Worm (Caenorhabditis elegans) whole organism, midembryonic: ENCODE measurements around the gene F22B5.10.

Source experiments
- T22C8.4 ChIP-seq: fragments of 200-800 bp; sonication (Bioruptor generic); IDR thresholded peaks from 2 replicates; pipeline ENCODE4 v1.3.6; 2022; ENCODE audit warnings: missing genetic modification characterization, missing compliant biosample characterization
- cog-1 ChIP-seq: sonication (generic microtip); optimal IDR thresholded peaks from 2 replicates; lab custom pipeline; 2016; ENCODE audit warnings: missing genetic modification characterization, missing compliant biosample characterization
- flt-1 ChIP-seq: fragments of 200-800 bp; sonication (Bioruptor generic); IDR thresholded peaks from 2 replicates; pipeline ENCODE4 v1.3.6; 2022; ENCODE audit warnings: missing genetic modification characterization, missing compliant biosample characterization
- klf-2 ChIP-seq: fragments of 200-800 bp; sonication (Bioruptor generic); conservative IDR thresholded peaks from 2 replicates; pipeline ENCODE4 v1.3.6; 2022; ENCODE audit warnings: missing genetic modification reagents, missing genetic modification characterization, missing compliant biosample characterization
- med-1 ChIP-seq: sonication (generic microtip); optimal IDR thresholded peaks from 2 replicates; lab custom pipeline; 2017; ENCODE audit warnings: missing genetic modification characterization, mild to moderate bottlenecking, missing compliant biosample characterization, antibody characterized with exemption, missing genetic modification reagents; ENCODE audit not compliant: insufficient read depth
- ref-1 ChIP-seq: fragments of 200-800 bp; sonication (Bioruptor generic); conservative IDR thresholded peaks from 2 replicates; pipeline ENCODE4 v1.3.6; 2022; ENCODE audit warnings: missing genetic modification reagents, missing genetic modification characterization, missing compliant biosample characterization
- tab-1 ChIP-seq: fragments of 200-800 bp; sonication (Bioruptor generic); IDR thresholded peaks from 2 replicates; pipeline ENCODE4 v1.3.6; 2022; ENCODE audit warnings: missing genetic modification characterization, missing compliant biosample characterization
- ztf-23 ChIP-seq: fragments of 200-800 bp; sonication (Bioruptor generic); IDR thresholded peaks from 2 replicates; pipeline ENCODE4 v1.3.6; 2022; ENCODE audit warnings: missing genetic modification reagents, missing genetic modification characterization, missing compliant biosample characterization
- ztf-29 ChIP-seq: fragments of 200-800 bp; sonication (Bioruptor generic); IDR thresholded peaks from 2 replicates; pipeline ENCODE4 v1.3.6; 2022; ENCODE audit warnings: missing genetic modification reagents, missing genetic modification characterization, missing compliant biosample characterization

F22B5.10 gene

DNA sequence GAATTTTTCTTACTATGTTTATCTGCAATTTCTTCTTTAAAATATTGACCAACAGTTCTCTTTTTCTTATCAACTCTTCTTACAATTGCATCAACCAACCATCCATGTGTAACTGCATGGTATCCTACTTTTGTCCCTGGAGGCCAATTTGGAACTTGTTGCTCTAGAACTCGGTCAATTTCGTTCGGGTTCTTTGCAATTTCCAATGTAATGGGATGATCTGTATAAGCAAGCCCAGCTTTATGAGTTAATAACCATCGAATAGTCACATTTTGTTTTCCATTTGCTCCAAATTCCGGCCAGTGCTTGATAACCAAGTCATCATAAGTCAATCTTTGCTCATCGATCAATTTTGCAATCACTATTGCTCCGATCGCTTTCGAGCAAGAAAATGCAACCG is 12.4 kb downstream of the F22B5.10 start:
- no peak for TF ChIP-seq ref-1 (GFP tag; lab: Robert Waterston, UW)
- TF ChIP-seq T22C8.4 = no peak
- TF ChIP-seq cog-1 (tag; lab: Kevin White, UChicago) = no peak
- TF ChIP-seq ztf-23 (GFP tag; lab: Robert Waterston, UW) = no peak
- no peak for TF ChIP-seq klf-2 (GFP tag; lab: Robert Waterston, UW)
- no peak for TF ChIP-seq med-1 (GFP tag; lab: Kevin White, UChicago)
- no peak for TF ChIP-seq flt-1 (GFP tag; lab: Robert Waterston, UW)

DNA sequence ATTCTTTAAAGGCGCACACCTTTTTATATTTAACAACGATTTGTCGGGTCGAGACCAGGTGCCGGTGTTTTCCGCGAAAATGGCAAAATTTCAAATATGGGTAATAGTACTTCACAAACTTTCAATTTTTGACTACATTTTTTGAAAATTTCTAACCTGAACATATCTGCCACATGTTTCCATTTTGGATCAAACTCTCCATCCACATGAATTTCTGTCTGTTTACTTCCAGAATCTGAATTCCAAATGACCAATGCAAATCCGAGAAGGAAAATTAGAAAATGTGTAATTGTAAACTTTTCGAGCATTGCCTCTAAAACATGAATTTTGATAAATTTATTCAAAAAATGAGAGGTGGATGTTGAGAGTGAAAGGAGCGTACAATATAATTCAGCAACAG is 13.2 kb downstream of the F22B5.10 start, which contains the start of gene lact-4:
lact-4 (minus strand) TSS at position 313 of the 400 bp plus-strand sequence.
- TF ChIP-seq flt-1 (GFP tag; lab: Robert Waterston, UW) = no peak
- TF ChIP-seq ref-1 (GFP tag; lab: Robert Waterston, UW) = no peak
- no peak for TF ChIP-seq ztf-23 (GFP tag; lab: Robert Waterston, UW)

- TF ChIP-seq klf-2 (GFP tag; lab: Robert Waterston, UW) (no peak), T22C8.4 (no peak), ztf-29 (no peak), ztf-23 (GFP tag; lab: Robert Waterston, UW) (no peak), med-1 (GFP tag; lab: Kevin White, UChicago) (no peak), ref-1 (GFP tag; lab: Robert Waterston, UW) (no peak), tab-1 (no peak), cog-1 (tag; lab: Kevin White, UChicago) (no peak), flt-1 (GFP tag; lab: Robert Waterston, UW) (no peak)
Measured at ce11 chrII:8481033-8481708, 14.2 kb downstream of the F22B5.10 start.

DNA sequence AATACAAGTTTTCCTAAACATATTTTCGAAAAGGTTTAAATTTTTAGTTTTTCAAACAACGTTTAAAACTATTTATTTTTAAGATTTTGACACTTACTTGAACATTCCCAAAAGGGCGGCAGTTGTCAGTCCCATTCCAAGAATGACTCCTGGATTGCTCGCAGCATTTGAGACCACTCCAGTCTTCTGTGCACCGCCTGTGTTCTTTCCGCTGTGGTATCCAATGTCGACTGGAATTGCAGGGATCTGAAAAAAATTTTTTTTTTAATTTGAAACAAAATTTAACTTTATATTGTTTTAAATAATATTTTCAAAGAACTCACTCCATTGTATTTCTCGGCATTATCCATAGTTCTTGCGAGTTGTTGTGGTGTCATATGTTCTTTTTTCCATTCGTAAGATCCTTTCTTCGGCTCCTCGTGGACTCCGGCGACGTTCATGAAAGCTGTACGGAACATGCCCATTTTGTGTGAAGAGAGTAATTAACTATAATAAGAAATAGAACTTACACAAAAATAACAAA is 14.8 kb downstream of the F22B5.10 start, which contains the start of gene M05D6.5:
M05D6.5 (minus strand) TSS at position 473 of the 523 bp plus-strand sequence.
- TF ChIP-seq T22C8.4 (no peak), ztf-29 (no peak), med-1 (GFP tag; lab: Kevin White, UChicago) (no peak), klf-2 (GFP tag; lab: Robert Waterston, UW) (no peak), ztf-23 (GFP tag; lab: Robert Waterston, UW) (no peak), cog-1 (tag; lab: Kevin White, UChicago) (no peak), tab-1 (no peak), ref-1 (GFP tag; lab: Robert Waterston, UW) (no peak), flt-1 (GFP tag; lab: Robert Waterston, UW) (no peak)

- TF ChIP-seq klf-2 (GFP tag; lab: Robert Waterston, UW) = no peak
- no peak for TF ChIP-seq ztf-29
- no peak for TF ChIP-seq med-1 (GFP tag; lab: Kevin White, UChicago)
- no peak for TF ChIP-seq tab-1
- no peak for TF ChIP-seq T22C8.4
- TF ChIP-seq ref-1 (GFP tag; lab: Robert Waterston, UW) = no peak
- no peak for TF ChIP-seq cog-1 (tag; lab: Kevin White, UChicago)
- no peak for TF ChIP-seq flt-1 (GFP tag; lab: Robert Waterston, UW)
- TF ChIP-seq ztf-23 (GFP tag; lab: Robert Waterston, UW) = no peak
Measured at ce11 chrII:8483124-8483792, 16.3 kb downstream of the F22B5.10 start.

DNA sequence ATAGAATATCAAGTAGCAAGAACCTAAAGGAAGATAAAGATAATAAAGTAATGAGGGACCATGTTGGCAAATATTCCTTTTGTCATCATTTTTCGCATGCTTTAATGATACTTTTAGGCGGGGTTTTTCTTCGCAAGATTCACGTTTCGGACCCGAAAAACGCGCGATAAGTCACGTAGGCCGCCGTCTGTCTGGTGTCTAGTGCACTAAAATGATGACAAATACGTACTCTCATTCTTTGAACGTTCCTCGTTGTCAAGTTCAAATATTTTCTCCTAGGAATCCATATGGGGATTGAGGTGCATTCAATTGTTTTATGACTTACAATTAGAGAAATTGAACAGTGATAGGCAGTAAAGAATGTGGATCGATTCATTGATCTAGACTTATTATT is 16.8 kb downstream of the F22B5.10 start, which contains the start of gene taap-1:
taap-1 (minus strand) TSS at position 79 of the 394 bp plus-strand sequence.
- no peak for TF ChIP-seq flt-1 (GFP tag; lab: Robert Waterston, UW)
- TF ChIP-seq klf-2 (GFP tag; lab: Robert Waterston, UW) = no peak

- no peak for TF ChIP-seq ztf-29
- TF ChIP-seq klf-2 (GFP tag; lab: Robert Waterston, UW) = no peak
- TF ChIP-seq ref-1 (GFP tag; lab: Robert Waterston, UW) = no peak
- TF ChIP-seq cog-1 (tag; lab: Kevin White, UChicago) = no peak
- TF ChIP-seq T22C8.4 = no peak
- no peak for TF ChIP-seq ztf-23 (GFP tag; lab: Robert Waterston, UW)
- TF ChIP-seq flt-1 (GFP tag; lab: Robert Waterston, UW) = no peak
- no peak for TF ChIP-seq tab-1
- no peak for TF ChIP-seq med-1 (GFP tag; lab: Kevin White, UChicago)
Measured at ce11 chrII:8484546-8484945, 17.6 kb downstream of the F22B5.10 start.

ce11 chrII:8485603-8486002 is 18.6 kb downstream of the F22B5.10 start, which contains the start of gene gbh-2:
Gene gbh-2 (plus strand): TSS chrII:8485879.
- TF ChIP-seq flt-1 (GFP tag; lab: Robert Waterston, UW) (no peak), ztf-23 (GFP tag; lab: Robert Waterston, UW) (no peak), klf-2 (GFP tag; lab: Robert Waterston, UW) (no peak), ztf-29 (no peak), cog-1 (tag; lab: Kevin White, UChicago) (no peak), T22C8.4 (no peak), tab-1 (no peak), med-1 (GFP tag; lab: Kevin White, UChicago) (no peak), ref-1 (GFP tag; lab: Robert Waterston, UW) (no peak)

DNA sequence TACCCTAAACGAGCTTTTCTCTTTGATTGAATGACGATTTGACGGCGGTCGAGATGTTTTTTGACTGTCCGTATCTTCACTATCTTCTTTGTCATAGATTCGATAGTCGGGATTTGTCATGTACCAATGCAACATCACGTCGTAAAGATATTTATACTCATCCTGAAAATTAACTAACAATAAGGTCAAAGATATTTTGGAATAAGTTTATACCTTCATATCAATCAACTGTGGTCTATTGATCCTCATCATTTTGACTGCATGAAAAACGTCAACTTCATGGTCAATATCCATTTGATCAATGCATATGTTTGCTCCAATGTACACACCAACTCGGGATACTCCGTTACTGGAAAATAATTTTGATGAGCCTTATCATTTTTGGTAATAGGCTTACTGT is 21.1 kb downstream of the F22B5.10 start:
- TF ChIP-seq tab-1 (no peak), cog-1 (tag; lab: Kevin White, UChicago) (no peak), ztf-29 (no peak), med-1 (GFP tag; lab: Kevin White, UChicago) (no peak), ref-1 (GFP tag; lab: Robert Waterston, UW) (no peak), klf-2 (GFP tag; lab: Robert Waterston, UW) (no peak), ztf-23 (GFP tag; lab: Robert Waterston, UW) (no peak)
